Worm (Caenorhabditis elegans) whole organism, L3 larva: ENCODE measurements around the gene F55A4.7.

Experiments
- nhr-11 ChIP-seq: fragments of 150-350 bp; optimal IDR thresholded peaks from 2 replicates; lab custom pipeline; 2014; ENCODE audit warnings: missing biosample characterization, missing genetic modification characterization
- nhr-43 ChIP-seq: sonication (generic microtip); optimal IDR thresholded peaks from 2 replicates; lab custom pipeline; 2016; ENCODE audit warnings: mild to moderate bottlenecking, missing genetic modification characterization, missing compliant biosample characterization; ENCODE audit not compliant: poor library complexity, severe bottlenecking
- skn-1 ChIP-seq: fragments of 150-350 bp; optimal IDR thresholded peaks from 2 replicates; lab custom pipeline; 2014; ENCODE audit warnings: missing biosample characterization, missing genetic modification characterization
- ztf-4 ChIP-seq: fragments of 150-350 bp; optimal IDR thresholded peaks from 2 replicates; lab custom pipeline; 2014; ENCODE audit warnings: missing biosample characterization, missing genetic modification characterization

DNA sequence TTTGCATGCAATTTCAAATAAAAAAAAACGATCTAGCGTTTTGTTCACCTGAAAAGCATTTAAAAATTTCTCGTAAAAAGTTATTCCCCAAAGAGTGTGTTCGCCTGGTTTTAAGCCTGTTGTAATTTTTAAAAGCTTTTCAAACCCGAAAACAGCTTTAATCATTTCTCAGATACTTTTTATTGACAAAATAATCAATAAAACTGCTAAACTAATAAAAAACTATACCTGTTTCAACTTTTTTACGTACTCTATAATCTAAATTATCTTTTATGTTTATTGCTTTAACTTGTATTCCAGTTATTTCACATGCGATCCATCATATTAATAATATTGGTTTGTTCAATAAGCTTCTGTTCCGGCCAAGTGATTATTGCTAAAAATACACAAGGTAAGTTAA, 34.2 kb downstream of the F55A4.7 start, which contains the start of gene cutl-21:
- TF ChIP-seq ztf-4 (tag; lab: Kevin White, UChicago) (no peak), nhr-11 (tag; lab: Kevin White, UChicago) (no peak), skn-1 (tag; lab: Kevin White, UChicago) (no peak), nhr-43 (no peak)
